Worm (Caenorhabditis elegans): ENCODE data around the gene syf-2.

The syf-2 gene

DNA sequence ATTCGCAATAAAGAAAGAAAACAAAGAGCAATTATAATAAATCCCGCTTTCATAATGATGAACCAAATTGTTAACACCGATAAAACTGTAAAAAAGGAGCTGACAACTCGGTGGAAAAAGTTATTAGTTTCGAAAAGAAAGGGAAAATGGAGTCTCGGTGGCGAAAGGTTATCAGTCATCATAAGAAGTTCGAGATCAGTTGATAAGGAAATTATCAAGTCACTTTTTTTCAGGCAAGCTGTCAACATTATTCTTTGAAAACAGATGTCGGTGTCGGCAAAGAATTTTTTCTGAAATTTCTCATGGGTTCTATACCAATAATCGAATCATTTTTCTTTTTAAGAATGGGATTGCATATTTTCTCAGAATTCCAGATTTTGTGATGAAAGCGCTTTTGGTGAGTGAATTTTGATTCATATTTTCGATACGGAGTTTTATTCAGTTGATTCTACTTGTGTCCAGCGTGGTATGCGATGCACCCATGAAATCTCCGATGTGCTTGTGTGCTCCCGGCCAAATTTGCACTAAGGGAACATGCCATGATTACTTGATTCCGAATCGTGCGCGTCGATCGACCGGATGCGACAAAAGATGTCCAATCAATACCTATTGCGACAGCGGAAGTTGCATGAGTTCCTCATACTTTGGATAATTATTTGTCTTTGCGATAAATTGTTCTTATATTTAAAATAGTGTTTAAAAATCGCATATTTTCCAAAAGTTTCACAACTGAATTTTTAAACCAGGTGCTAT lies 26.6 kb upstream of the syf-2 start, which contains the start of the genes F37C12.21 and F37C12.10:
F37C12.21 (plus strand) TSS at position 58 of the 753 bp plus-strand sequence.
F37C12.10 (minus strand) TSS at position 85 of the 753 bp plus-strand sequence.
- TF ChIP-seq elt-2 (tag; optimal IDR thresholded peaks at IDR 0.05) (peak; percentile 77), pqm-1 (tag; optimal IDR thresholded peaks at IDR 0.05) (peak; percentile 33), pha-4 (tag; optimal IDR thresholded peaks at IDR 0.05) (peak; percentile 4), ZK546.5 (tag; optimal IDR thresholded peaks at IDR 0.05) (no peak), R02D3.7 (tag; optimal IDR thresholded peaks at IDR 0.05) (no peak), ztf-11 (tag; optimal IDR thresholded peaks at IDR 0.05) (no peak)

- TF ChIP-seq tbx-2 (tag; optimal IDR thresholded peaks at IDR 0.05) (no peak), daf-12 (tag; optimal IDR thresholded peaks at IDR 0.05) (no peak), ceh-16 (tag; optimal IDR thresholded peaks at IDR 0.05) (no peak), nhr-76 (tag; optimal IDR thresholded peaks at IDR 0.05) (no peak), ztf-11 (tag; optimal IDR thresholded peaks at IDR 0.05) (no peak), ceh-9 (tag; optimal IDR thresholded peaks at IDR 0.05) (no peak), snpc-4 (tag; optimal IDR thresholded peaks at IDR 0.05) (no peak), mml-1 (tag; optimal IDR thresholded peaks at IDR 0.05) (no peak), fkh-10 (GFP tag; optimal IDR thresholded peaks at IDR 0.05) (no peak), elt-2 (tag; optimal IDR thresholded peaks at IDR 0.05) (no peak), ceh-28 (tag; optimal IDR thresholded peaks at IDR 0.05) (no peak)
These were observed 23.6 kb upstream of the syf-2 start, which contains the start of gene F37C12.14 for ce11 chrIII:7185473-7185872. TSS of gene F37C12.14 (minus strand) at chrIII:7185573.

DNA sequence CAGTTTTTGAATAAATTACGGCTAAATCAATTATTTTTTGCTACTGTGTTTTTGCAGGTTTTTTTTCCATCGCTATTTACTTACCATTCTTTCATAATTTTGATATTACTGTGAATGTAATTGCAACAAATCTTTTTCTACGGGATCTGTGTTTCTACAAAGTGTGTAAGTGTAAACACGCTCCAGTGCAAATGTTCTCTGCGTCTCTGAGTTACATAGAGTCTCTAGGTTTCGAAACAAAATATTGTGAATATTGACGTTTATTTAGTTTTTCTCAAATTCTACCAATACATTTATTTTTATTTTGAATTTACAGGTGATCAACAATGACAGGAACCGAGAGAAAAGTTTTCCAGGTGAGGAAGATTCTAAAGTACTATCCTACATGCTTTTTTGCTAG lies 22.1 kb upstream of the syf-2 start, which contains the start of gene yju-2:
yju-2 (plus strand) TSS at position 315 of the 400 bp plus-strand sequence.
- no peak for TF ChIP-seq ceh-82 (tag; optimal IDR thresholded peaks at IDR 0.05)
- no peak for TF ChIP-seq aly-2 (tag; optimal IDR thresholded peaks at IDR 0.05)
- no peak for TF ChIP-seq mml-1 (tag; optimal IDR thresholded peaks at IDR 0.05)
- no peak for TF ChIP-seq egl-5 (tag; optimal IDR thresholded peaks at IDR 0.05)
- peak; percentile 95 for TF ChIP-seq pha-4 (tag; optimal IDR thresholded peaks at IDR 0.05)
- no peak for TF ChIP-seq elt-1 (tag; optimal IDR thresholded peaks at IDR 0.05)
- no peak for TF ChIP-seq unc-39 (tag; optimal IDR thresholded peaks at IDR 0.05)
- peak; percentile 16 for TF ChIP-seq pqm-1 (tag; optimal IDR thresholded peaks at IDR 0.05)
- TF ChIP-seq nhr-11 (tag; optimal IDR thresholded peaks at IDR 0.05) = peak; percentile 29
- no peak for TF ChIP-seq zag-1 (tag; optimal IDR thresholded peaks at IDR 0.05)
- TF ChIP-seq nhr-43 (tag; optimal IDR thresholded peaks at IDR 0.05; ENCODE audit: poor library complexity, severe bottlenecking) = peak; percentile 60
- TF ChIP-seq ztf-11 (tag; optimal IDR thresholded peaks at IDR 0.05) = no peak
- TF ChIP-seq ceh-9 (tag; optimal IDR thresholded peaks at IDR 0.05) = no peak
- TF ChIP-seq fkh-2 (tag; optimal IDR thresholded peaks at IDR 0.05) = no peak
- no peak for TF ChIP-seq eor-1 (tag; optimal IDR thresholded peaks at IDR 0.05)
- peak; percentile 84 for TF ChIP-seq lin-15B (tag; optimal IDR thresholded peaks at IDR 0.05)
- no peak for TF ChIP-seq nhr-12 (tag; optimal IDR thresholded peaks at IDR 0.05)
- TF ChIP-seq fkh-10 (GFP tag; optimal IDR thresholded peaks at IDR 0.05) = no peak
- no peak for TF ChIP-seq daf-12 (tag; optimal IDR thresholded peaks at IDR 0.05)
- TF ChIP-seq nhr-67 (tag; optimal IDR thresholded peaks at IDR 0.05) = no peak
- TF ChIP-seq mdl-1 (tag; optimal IDR thresholded peaks at IDR 0.05) = no peak
- TF ChIP-seq nhr-77 (tag; optimal IDR thresholded peaks at IDR 0.05) = no peak
- TF ChIP-seq elt-2 (tag; optimal IDR thresholded peaks at IDR 0.05) = peak; percentile 24
- no peak for TF ChIP-seq tbx-2 (tag; optimal IDR thresholded peaks at IDR 0.05)
- TF ChIP-seq nfya-1 (tag; optimal IDR thresholded peaks at IDR 0.05; ENCODE audit: insufficient read depth) = peak; percentile 69
- TF ChIP-seq skn-1 (tag; optimal IDR thresholded peaks at IDR 0.05) = no peak
- no peak for TF ChIP-seq jun-1 (tag; optimal IDR thresholded peaks at IDR 0.05)
- TF ChIP-seq nhr-25 (tag; optimal IDR thresholded peaks at IDR 0.05) = peak; percentile 63
- TF ChIP-seq nhr-28 (tag; optimal IDR thresholded peaks at IDR 0.05) = no peak
- no peak for TF ChIP-seq R02D3.7 (tag; optimal IDR thresholded peaks at IDR 0.05)
- TF ChIP-seq nhr-237 (tag; optimal IDR thresholded peaks at IDR 0.05) = no peak
- TF ChIP-seq nhr-76 (tag; optimal IDR thresholded peaks at IDR 0.05) = no peak
- TF ChIP-seq elt-3 (tag; optimal IDR thresholded peaks at IDR 0.05) = no peak
- no peak for TF ChIP-seq ztf-4 (tag; optimal IDR thresholded peaks at IDR 0.05)
- peak; percentile 70 for TF ChIP-seq nhr-23 (tag; optimal IDR thresholded peaks at IDR 0.05)
- peak; percentile 1 for TF ChIP-seq egl-27 (tag; optimal IDR thresholded peaks at IDR 0.05)
- no peak for TF ChIP-seq ceh-16 (tag; optimal IDR thresholded peaks at IDR 0.05)
- TF ChIP-seq sea-2 (GFP tag; optimal IDR thresholded peaks at IDR 0.05) = no peak
- no peak for TF ChIP-seq lsy-12 (tag; optimal IDR thresholded peaks at IDR 0.05)
- no peak for TF ChIP-seq unc-62 (GFP tag; optimal IDR thresholded peaks at IDR 0.05)
- TF ChIP-seq hmg-11 (tag; optimal IDR thresholded peaks at IDR 0.05) = peak; percentile 37
- TF ChIP-seq ceh-28 (tag; optimal IDR thresholded peaks at IDR 0.05) = peak; percentile 18
- no peak for TF ChIP-seq ama-1 (optimal IDR thresholded peaks at IDR 0.05)
- no peak for TF ChIP-seq fos-1 (tag; optimal IDR thresholded peaks at IDR 0.05)
- TF ChIP-seq snpc-4 (tag; optimal IDR thresholded peaks at IDR 0.05) = peak; percentile 39
- no peak for TF ChIP-seq ZK546.5 (tag; optimal IDR thresholded peaks at IDR 0.05)
